Fruit fly (Drosophila melanogaster): Measurements from ENCODE around the gene gNacalpha.

The gNacalpha gene

DNA sequence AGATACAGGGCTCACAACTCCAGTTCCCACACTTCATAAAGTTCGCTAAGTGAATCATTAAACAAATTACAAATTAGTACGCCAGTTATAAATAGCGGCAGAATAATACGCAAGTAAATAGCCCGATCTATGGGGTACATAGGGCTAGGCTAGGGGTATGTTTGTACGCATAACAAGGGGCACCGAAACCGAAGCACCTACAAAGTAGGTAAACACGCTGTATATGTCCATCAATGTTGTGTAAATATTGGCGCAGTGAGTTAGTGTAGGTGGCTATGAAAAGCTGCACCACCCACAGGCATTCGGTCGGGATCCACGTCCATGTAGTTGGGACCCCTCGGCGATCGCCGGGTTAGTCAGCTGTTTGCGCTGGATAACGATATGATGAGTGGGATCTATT lies 35.1 kb downstream of the gNacalpha start:
- TF ChIP-seq Ets98B (GFP tag; IDR thresholded peaks at IDR 0.05) (peak; percentile 80), CG15710 (tag; optimal IDR thresholded peaks at IDR 0.05) (peak; percentile 53), CG4496 (GFP tag; IDR thresholded peaks at IDR 0.05) (peak; percentile 84), Pif1B (GFP tag; optimal IDR thresholded peaks at IDR 0.05) (peak; percentile 70), fd96Ca (GFP tag; IDR thresholded peaks at IDR 0.05) (peak; percentile 87), CG8159 (tag; optimal IDR thresholded peaks at IDR 0.05) (peak; percentile 63), CG32121 (GFP tag; IDR thresholded peaks at IDR 0.05) (peak; percentile 75), CG14655 (GFP tag; optimal IDR thresholded peaks at IDR 0.05) (peak; percentile 72), D1 (tag; optimal IDR thresholded peaks at IDR 0.05) (no peak), gl (tag; optimal IDR thresholded peaks at IDR 0.05) (peak; percentile 81), rn (GFP tag; IDR thresholded peaks at IDR 0.05) (peak; percentile 71), CG17806 (tag; optimal IDR thresholded peaks at IDR 0.05) (peak; percentile 45), EcR (GFP tag; optimal IDR thresholded peaks at IDR 0.05) (no peak), CG8301 (tag; optimal IDR thresholded peaks at IDR 0.05) (peak; percentile 38), CG10348 (GFP tag; IDR thresholded peaks at IDR 0.05) (no peak), Snoo (tag; optimal IDR thresholded peaks at IDR 0.05) (no peak), CG12605 (GFP tag; IDR thresholded peaks at IDR 0.05) (peak; percentile 44; the same call in 1 of the 2 replicates), Pif1A (GFP tag; optimal IDR thresholded peaks at IDR 0.05) (peak; percentile 83), CG13204 (GFP tag; optimal IDR thresholded peaks at IDR 0.05) (peak; percentile 34), CG34367 (tag; optimal IDR thresholded peaks at IDR 0.05) (peak; percentile 69), CG9948 (tag; optimal IDR thresholded peaks at IDR 0.05) (peak; percentile 18)

DNA sequence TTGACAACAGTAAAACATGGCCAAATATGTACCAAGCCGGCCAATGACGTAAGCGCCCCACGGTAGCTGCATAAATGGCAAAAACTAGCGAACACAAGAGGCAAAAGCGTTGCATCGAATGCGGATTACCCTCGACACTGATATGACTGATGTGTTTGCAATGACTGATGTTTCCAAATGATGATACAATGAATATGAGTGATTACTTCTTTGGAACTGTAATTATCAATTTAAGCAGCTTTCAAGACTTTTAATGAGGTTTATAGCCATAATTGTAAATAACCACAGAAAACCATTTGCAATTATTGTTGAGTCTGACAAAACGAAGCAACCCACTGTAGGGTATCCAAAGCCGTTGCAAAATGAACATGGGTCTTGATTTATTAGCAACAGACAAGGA lies 36.5 kb downstream of the gNacalpha start:
- TF ChIP-seq fd96Ca (GFP tag; IDR thresholded peaks at IDR 0.05), result peak; percentile 48; the same call in 2 of the 3 replicates
- peak; percentile 29; the same call in 1 of the 2 replicates for TF ChIP-seq Ets98B (GFP tag; IDR thresholded peaks at IDR 0.05)
- peak; percentile 40 for TF ChIP-seq CG14655 (GFP tag; optimal IDR thresholded peaks at IDR 0.05)
- no peak for TF ChIP-seq CG15710 (tag; optimal IDR thresholded peaks at IDR 0.05)
- TF ChIP-seq CG34367 (tag; optimal IDR thresholded peaks at IDR 0.05), result no peak
- 0 out of 3 replicates have a peak, but pooled peaks have one; percentile 39 for TF ChIP-seq CG4496 (GFP tag; IDR thresholded peaks at IDR 0.05)
- TF ChIP-seq CG13204 (GFP tag; optimal IDR thresholded peaks at IDR 0.05), result no peak
- TF ChIP-seq Pif1A (GFP tag; optimal IDR thresholded peaks at IDR 0.05), result peak; percentile 53
- TF ChIP-seq CG8301 (tag; optimal IDR thresholded peaks at IDR 0.05), result peak; percentile 33
- TF ChIP-seq CG17806 (tag; optimal IDR thresholded peaks at IDR 0.05), result no peak
- no peak for TF ChIP-seq D1 (tag; optimal IDR thresholded peaks at IDR 0.05)
- TF ChIP-seq CG10348 (GFP tag; IDR thresholded peaks at IDR 0.05), result no peak
- peak; percentile 58 for TF ChIP-seq CG32121 (GFP tag; IDR thresholded peaks at IDR 0.05)
- TF ChIP-seq CG9948 (tag; optimal IDR thresholded peaks at IDR 0.05), result no peak
- TF ChIP-seq EcR (GFP tag; optimal IDR thresholded peaks at IDR 0.05), result no peak

DNA sequence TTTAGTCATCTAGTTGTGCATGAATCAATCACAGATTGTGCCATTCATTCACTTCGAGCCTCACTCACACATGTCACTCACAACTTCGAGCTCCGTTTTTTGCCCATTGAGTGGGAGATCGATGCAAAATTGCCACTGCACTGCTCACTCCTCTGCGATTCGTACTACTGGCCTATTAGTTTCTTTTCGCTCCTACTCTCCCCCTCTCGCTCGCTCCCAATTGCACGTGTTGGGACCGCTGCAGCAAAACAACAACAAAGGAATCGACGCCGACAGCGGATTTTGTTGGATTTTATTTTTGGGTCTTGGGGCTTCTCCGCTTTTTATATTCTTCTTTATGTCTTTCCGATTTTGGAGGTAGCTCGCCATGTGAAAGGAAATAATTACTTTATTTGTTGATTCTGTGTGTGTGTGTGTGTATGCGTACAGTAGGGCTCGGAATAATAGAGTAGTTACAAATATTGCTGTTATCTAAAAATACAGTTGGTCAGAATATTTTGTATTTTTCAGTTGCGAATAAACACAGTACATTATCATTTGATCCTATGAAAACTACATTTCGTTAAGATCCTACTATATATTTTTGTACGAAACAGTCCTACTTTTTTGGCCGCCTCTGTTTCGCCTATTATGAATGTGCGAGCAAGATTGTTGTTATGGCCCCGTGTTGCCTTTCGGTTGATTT lies 37.3 kb downstream of the gNacalpha start:
- no peak for TF ChIP-seq Snoo (tag; optimal IDR thresholded peaks at IDR 0.05)
- peak; percentile 54 for TF ChIP-seq CG8301 (tag; optimal IDR thresholded peaks at IDR 0.05)
- TF ChIP-seq EcR (GFP tag; optimal IDR thresholded peaks at IDR 0.05), result no peak
- peak; percentile 52; the same call in 1 of the 2 replicates for TF ChIP-seq CG12605 (GFP tag; IDR thresholded peaks at IDR 0.05)
- TF ChIP-seq CG4496 (GFP tag; IDR thresholded peaks at IDR 0.05), result peak; percentile 68; the same call in 2 of the 3 replicates
- TF ChIP-seq rn (GFP tag; IDR thresholded peaks at IDR 0.05), result no peak
- peak; percentile 22 for TF ChIP-seq CG14655 (GFP tag; optimal IDR thresholded peaks at IDR 0.05)
- TF ChIP-seq CG13204 (GFP tag; optimal IDR thresholded peaks at IDR 0.05), result peak; percentile 0
- TF ChIP-seq Ets98B (GFP tag; IDR thresholded peaks at IDR 0.05), result peak; percentile 47
- no peak for TF ChIP-seq gl (tag; optimal IDR thresholded peaks at IDR 0.05)
- no peak for TF ChIP-seq CG10348 (GFP tag; IDR thresholded peaks at IDR 0.05)
- no peak for TF ChIP-seq D1 (tag; optimal IDR thresholded peaks at IDR 0.05)
- no peak for TF ChIP-seq Pif1B (GFP tag; optimal IDR thresholded peaks at IDR 0.05)
- TF ChIP-seq Pif1A (GFP tag; optimal IDR thresholded peaks at IDR 0.05), result no peak
- no peak for TF ChIP-seq fd96Ca (GFP tag; IDR thresholded peaks at IDR 0.05)
- TF ChIP-seq CG17806 (tag; optimal IDR thresholded peaks at IDR 0.05), result no peak
- TF ChIP-seq CG9948 (tag; optimal IDR thresholded peaks at IDR 0.05), result peak; percentile 12
- no peak for TF ChIP-seq CG34367 (tag; optimal IDR thresholded peaks at IDR 0.05)
- peak; percentile 64; the same call in 1 of the 2 replicates for TF ChIP-seq CG32121 (GFP tag; IDR thresholded peaks at IDR 0.05)
- TF ChIP-seq CG15710 (tag; optimal IDR thresholded peaks at IDR 0.05), result no peak
- TF ChIP-seq CG8159 (tag; optimal IDR thresholded peaks at IDR 0.05), result peak; percentile 10

DNA sequence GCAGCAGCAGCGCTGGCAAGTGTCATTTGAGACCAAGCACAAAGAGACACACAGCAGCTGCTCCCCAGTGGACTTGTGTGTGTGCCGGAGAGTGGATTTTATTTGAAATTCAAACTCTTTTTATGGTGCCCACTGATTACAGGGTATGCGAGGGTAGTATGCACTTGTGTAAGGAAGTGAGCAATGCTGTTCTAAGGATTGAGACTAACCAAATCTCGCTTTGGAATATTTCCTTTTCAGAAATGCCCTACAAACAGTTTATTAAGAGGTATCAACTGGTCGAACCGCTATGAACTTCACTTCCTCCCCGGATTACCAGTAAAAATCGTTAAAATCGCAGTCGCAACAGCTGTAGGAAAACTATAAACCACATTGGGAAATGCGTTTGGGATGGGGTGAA lies 38.7 kb downstream of the gNacalpha start:
- TF ChIP-seq Snoo (tag; optimal IDR thresholded peaks at IDR 0.05) (peak; percentile 22), CG17806 (tag; optimal IDR thresholded peaks at IDR 0.05) (peak; percentile 37), CG8301 (tag; optimal IDR thresholded peaks at IDR 0.05) (peak; percentile 78), Pif1B (GFP tag; optimal IDR thresholded peaks at IDR 0.05) (no peak), CG9948 (tag; optimal IDR thresholded peaks at IDR 0.05) (peak; percentile 55), CG10348 (GFP tag; IDR thresholded peaks at IDR 0.05) (peak; percentile 78), D1 (tag; optimal IDR thresholded peaks at IDR 0.05) (no peak), CG4496 (GFP tag; IDR thresholded peaks at IDR 0.05) (peak; percentile 92), Pif1A (GFP tag; optimal IDR thresholded peaks at IDR 0.05) (no peak), CG12605 (GFP tag; IDR thresholded peaks at IDR 0.05) (peak; percentile 62; the same call in 1 of the 2 replicates), CG34367 (tag; optimal IDR thresholded peaks at IDR 0.05) (peak; percentile 26), CG15710 (tag; optimal IDR thresholded peaks at IDR 0.05) (peak; percentile 55), gl (tag; optimal IDR thresholded peaks at IDR 0.05) (no peak), CG14655 (GFP tag; optimal IDR thresholded peaks at IDR 0.05) (no peak), CG32121 (GFP tag; IDR thresholded peaks at IDR 0.05) (peak; percentile 85), CG13204 (GFP tag; optimal IDR thresholded peaks at IDR 0.05) (no peak), fd96Ca (GFP tag; IDR thresholded peaks at IDR 0.05) (peak; percentile 91), rn (GFP tag; IDR thresholded peaks at IDR 0.05) (peak; percentile 67; the same call in 1 of the 2 replicates), Ets98B (GFP tag; IDR thresholded peaks at IDR 0.05) (peak; percentile 90), CG8159 (tag; optimal IDR thresholded peaks at IDR 0.05) (peak; percentile 22), EcR (GFP tag; optimal IDR thresholded peaks at IDR 0.05) (no peak)

- TF ChIP-seq CG9948 (tag; optimal IDR thresholded peaks at IDR 0.05) (no peak), CG4496 (GFP tag; IDR thresholded peaks at IDR 0.05) (0 out of 3 replicates have a peak, but pooled peaks have one; percentile 26)
These were observed 40.0 kb downstream of the gNacalpha start for dm6 chr2L:1077053-1077452.
